Fruit fly (Drosophila melanogaster) whole organism, wandering third instar larva: ENCODE measurements around the gene Trmt6.

Source experiments
- Abd-B ChIP-seq: fragments of >200 bp; optimal IDR thresholded peaks from 2 replicates; lab custom pipeline; 2017; ENCODE audit warnings: missing biosample characterization, missing genetic modification characterization
- CG9705 ChIP-seq: fragments of 200-800 bp; sonication (Bioruptor generic); optimal IDR thresholded peaks from 2 replicates; lab custom pipeline; 2018; ENCODE audit warnings: missing biosample characterization, mild to moderate bottlenecking, missing genetic modification characterization
- CrebA ChIP-seq: fragments of 200-800 bp; sonication (Bioruptor generic); optimal IDR thresholded peaks from 2 replicates; lab custom pipeline; 2016; ENCODE audit warnings: missing biosample characterization, mild to moderate bottlenecking, missing genetic modification characterization, borderline replicate concordance
- Dfd ChIP-seq: fragments of >200 bp; optimal IDR thresholded peaks from 2 replicates; lab custom pipeline; 2017; ENCODE audit warnings: missing biosample characterization, missing genetic modification characterization
- Dif ChIP-seq: fragments of 200-275, 200-300 bp; sonication (Bioruptor generic); optimal IDR thresholded peaks from 2 replicates; lab custom pipeline; 2018; ENCODE audit warnings: missing biosample characterization, missing genetic modification characterization; ENCODE audit not compliant: partially characterized antibody
- HLH106 ChIP-seq: fragments of 200-800 bp; optimal IDR thresholded peaks from 3 replicates; lab custom pipeline; 2019; ENCODE audit warnings: missing biosample characterization, mild to moderate bottlenecking, missing genetic modification characterization, moderate library complexity
- Hnf4 ChIP-seq: fragments of 200-800 bp; sonication (Bioruptor generic); optimal IDR thresholded peaks from 2 replicates; lab custom pipeline; 2016; ENCODE audit warnings: missing biosample characterization, mild to moderate bottlenecking, missing genetic modification characterization
- Hr78 ChIP-seq: fragments of >200 bp; optimal IDR thresholded peaks from 2 replicates; lab custom pipeline; 2017; ENCODE audit warnings: missing biosample characterization, missing genetic modification characterization
- Hr83 ChIP-seq: fragments of 200-300 bp; sonication (Bioruptor generic); optimal IDR thresholded peaks from 2 replicates; lab custom pipeline; 2016; ENCODE audit warnings: missing biosample characterization, mild to moderate bottlenecking, missing genetic modification characterization, moderate library complexity; ENCODE audit not compliant: poor library complexity, severe bottlenecking
- Mio ChIP-seq: sonication (Bioruptor generic); optimal IDR thresholded peaks from 2 replicates; lab custom pipeline; 2016; ENCODE audit warnings: missing biosample characterization, missing genetic modification characterization
- Myc ChIP-seq: fragments of >200 bp; optimal IDR thresholded peaks from 2 replicates; lab custom pipeline; 2017
- N ChIP-seq: fragments of >200 bp; optimal IDR thresholded peaks from 2 replicates; lab custom pipeline; 2018; ENCODE audit warnings: missing biosample characterization, missing external identifiers, missing genetic modification characterization
- OdsH ChIP-seq: fragments of 200-800 bp; sonication (Bioruptor generic); optimal IDR thresholded peaks from 2 replicates; lab custom pipeline; 2016; ENCODE audit warnings: missing biosample characterization, mild to moderate bottlenecking, missing genetic modification characterization
- Rel ChIP-seq, 2 experiments: fragments of 200-800 bp; sonication (Bioruptor generic) in 1 of 2; optimal IDR thresholded peaks; 2 replicates in 1 of 2; 3 replicates in 1 of 2; lab custom pipeline; 2016 to 2019; ENCODE audit warnings: mild to moderate bottlenecking in 2 of 2, missing biosample characterization in 2 of 2, missing genetic modification characterization in 2 of 2, moderate library complexity in 1 of 2
- Sp1 ChIP-seq: fragments of 200-800 bp; sonication (Bioruptor generic); optimal IDR thresholded peaks from 3 replicates; lab custom pipeline; 2019; ENCODE audit warnings: missing biosample characterization, mild to moderate bottlenecking, missing genetic modification characterization, moderate library complexity
- Vsx2 ChIP-seq: fragments of 200-300, 225-300 bp; sonication (Bioruptor generic); optimal IDR thresholded peaks from 2 replicates; lab custom pipeline; 2018; ENCODE audit warnings: missing biosample characterization, missing genetic modification characterization; ENCODE audit not compliant: partially characterized antibody
- br ChIP-seq: fragments of 200-800 bp; sonication (Bioruptor generic); optimal IDR thresholded peaks from 2 replicates; lab custom pipeline; 2016; ENCODE audit warnings: missing biosample characterization, missing genetic modification characterization
- brk ChIP-seq: fragments of 200-800 bp; sonication (Bioruptor generic); optimal IDR thresholded peaks from 2 replicates; lab custom pipeline; 2016; ENCODE audit warnings: missing biosample characterization, mild to moderate bottlenecking, missing genetic modification characterization
- dmrt93B ChIP-seq: fragments of 200-800 bp; sonication (Bioruptor generic); optimal IDR thresholded peaks from 2 replicates; lab custom pipeline; 2018; ENCODE audit warnings: missing biosample characterization, mild to moderate bottlenecking, missing genetic modification characterization
- dsf ChIP-seq: sonication (Bioruptor generic); optimal IDR thresholded peaks from 2 replicates; lab custom pipeline; 2016; ENCODE audit warnings: missing biosample characterization, missing genetic modification characterization, borderline replicate concordance
- ey ChIP-seq: fragments of 200-800 bp; sonication (Bioruptor generic); optimal IDR thresholded peaks from 2 replicates; lab custom pipeline; 2016; ENCODE audit warnings: missing biosample characterization, missing genetic modification characterization
- foxo ChIP-seq, 2 experiments: fragments of 200-800 bp; sonication (Bioruptor generic); optimal IDR thresholded peaks; 2 replicates in 1 of 2; 3 replicates in 1 of 2; lab custom pipeline; 2016 to 2017; ENCODE audit warnings: missing biosample characterization in 2 of 2, missing genetic modification characterization in 2 of 2
- fru ChIP-seq: fragments of 200-800 bp; sonication (Bioruptor generic); optimal IDR thresholded peaks from 3 replicates; lab custom pipeline; 2016; ENCODE audit warnings: missing biosample characterization, mild to moderate bottlenecking, missing genetic modification characterization
- h ChIP-seq: fragments of 200-800 bp; sonication (Bioruptor generic); optimal IDR thresholded peaks from 3 replicates; lab custom pipeline; 2016; ENCODE audit warnings: missing biosample characterization, mild to moderate bottlenecking, missing genetic modification characterization
- jim ChIP-seq: fragments of 175-275, 200-325 bp; sonication (Bioruptor generic); optimal IDR thresholded peaks from 2 replicates; lab custom pipeline; 2016; ENCODE audit warnings: missing biosample characterization, mild to moderate bottlenecking, missing genetic modification characterization
- lola ChIP-seq: fragments of >200 bp; optimal IDR thresholded peaks from 2 replicates; lab custom pipeline; 2017; ENCODE audit warnings: missing biosample characterization, missing genetic modification characterization
- pan ChIP-seq: fragments of >200 bp; optimal IDR thresholded peaks from 2 replicates; lab custom pipeline; 2017
- psq ChIP-seq: fragments of 200-800 bp; sonication (Bioruptor generic); optimal IDR thresholded peaks from 3 replicates; lab custom pipeline; 2017; ENCODE audit warnings: missing biosample characterization, mild to moderate bottlenecking, missing genetic modification characterization, moderate library complexity
- rgr ChIP-seq: fragments of 200-800 bp; sonication (Bioruptor generic); optimal IDR thresholded peaks from 3 replicates; lab custom pipeline; 2016; ENCODE audit warnings: missing biosample characterization, mild to moderate bottlenecking, missing genetic modification characterization
- sage ChIP-seq: fragments of 200-800 bp; sonication (Bioruptor generic); optimal IDR thresholded peaks from 2 replicates; lab custom pipeline; 2016; ENCODE audit warnings: missing biosample characterization, mild to moderate bottlenecking, missing genetic modification characterization
- tai ChIP-seq: sonication (Bioruptor generic); optimal IDR thresholded peaks from 2 replicates; lab custom pipeline; 2016; ENCODE audit warnings: missing biosample characterization, missing genetic modification characterization
- usp ChIP-seq: fragments of >200 bp; optimal IDR thresholded peaks from 2 replicates; lab custom pipeline; 2017; ENCODE audit warnings: missing biosample characterization, missing genetic modification characterization
- woc ChIP-seq: sonication (Bioruptor generic); optimal IDR thresholded peaks from 2 replicates; lab custom pipeline; 2016; ENCODE audit warnings: missing biosample characterization, mild to moderate bottlenecking, missing genetic modification characterization

Trmt6 gene

DNA sequence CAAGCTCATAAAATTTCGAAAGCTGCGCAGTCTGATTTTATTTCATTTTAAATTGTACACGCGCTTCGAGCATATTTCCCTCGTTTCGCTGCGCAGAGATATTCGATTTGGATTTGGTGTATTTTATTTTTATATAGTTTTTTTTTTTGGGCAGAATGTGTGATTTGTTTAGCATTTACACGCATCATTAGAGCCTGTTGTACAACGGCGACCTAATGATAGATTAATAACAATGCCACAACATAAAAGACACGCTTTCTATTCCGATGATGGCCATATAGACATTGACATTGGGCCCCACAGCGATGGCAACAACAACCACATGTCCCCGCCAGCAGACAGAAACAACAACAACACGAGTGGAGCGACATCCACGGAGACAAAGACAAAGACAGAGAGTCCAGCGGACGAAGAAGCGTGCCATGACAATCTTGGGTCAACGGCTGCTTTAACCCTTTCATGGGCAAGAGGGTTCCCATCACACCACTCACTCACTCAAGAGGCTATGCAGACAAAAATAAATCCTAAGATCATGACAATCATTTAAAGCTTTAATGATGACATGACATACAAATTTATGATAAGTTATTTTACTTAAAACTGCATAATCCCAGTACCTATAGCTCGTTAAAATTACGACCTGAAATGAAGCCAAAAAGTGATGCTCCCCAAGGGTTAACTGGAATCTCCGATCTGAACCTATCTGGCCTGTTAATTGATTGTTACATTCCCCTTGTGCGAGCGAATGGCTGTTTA, 8.9 kb downstream of the Trmt6 start:
- no peak for TF ChIP-seq Sp1 (GFP tag; lab: Kevin White, UChicago)

- TF ChIP-seq CG9705 (GFP tag; lab: Kevin White, UChicago), result no peak
- TF ChIP-seq Rel (GFP tag; optimal IDR thresholded peaks at IDR 0.05; lab: Kevin White, UChicago), result no peak
- no peak for TF ChIP-seq Rel (tag; optimal IDR thresholded peaks at IDR 0.05; lab: Kevin White, UChicago)
- TF ChIP-seq jim (GFP tag; lab: Kevin White, UChicago), result no peak
- no peak for TF ChIP-seq ey (GFP tag; lab: Kevin White, UChicago)
- no peak for TF ChIP-seq sage
- TF ChIP-seq Mio (GFP tag; lab: Kevin White, UChicago), result no peak
- no peak for TF ChIP-seq Dif
- TF ChIP-seq Abd-B, result no peak
- no peak for TF ChIP-seq Hr78 (GFP tag; lab: Kevin White, UChicago)
- TF ChIP-seq Sp1 (GFP tag; lab: Kevin White, UChicago), result no peak
- TF ChIP-seq HLH106, result no peak
- no peak for TF ChIP-seq foxo (GFP tag; optimal IDR thresholded peaks at IDR 0.05; lab: Kevin White, UChicago)
- no peak for TF ChIP-seq CrebA
- TF ChIP-seq dsf (GFP tag; lab: Kevin White, UChicago), result no peak
Measured at dm6 chr2L:6552345-6552744, 9.7 kb downstream of the Trmt6 start.

- no peak for TF ChIP-seq Hr78 (GFP tag; lab: Kevin White, UChicago)
- TF ChIP-seq h (GFP tag; lab: Kevin White, UChicago), result peak; percentile 52
- TF ChIP-seq usp (GFP tag; lab: Kevin White, UChicago), result no peak
- peak; percentile 27 for TF ChIP-seq OdsH (GFP tag; lab: Kevin White, UChicago)
- peak; percentile 21 for TF ChIP-seq dmrt93B (GFP tag; lab: Kevin White, UChicago)
- TF ChIP-seq fru, result peak; percentile 45
- no peak for TF ChIP-seq tai (GFP tag; lab: Kevin White, UChicago)
- TF ChIP-seq CG9705 (GFP tag; lab: Kevin White, UChicago), result no peak
- peak; percentile 1 for TF ChIP-seq sage
- no peak for TF ChIP-seq ey (GFP tag; lab: Kevin White, UChicago)
- peak; percentile 59 for TF ChIP-seq HLH106
- TF ChIP-seq rgr (GFP tag; lab: Kevin White, UChicago), result peak; percentile 36
Measured at dm6 chr2L:6551452-6551851, 10.6 kb downstream of the Trmt6 start.

DNA sequence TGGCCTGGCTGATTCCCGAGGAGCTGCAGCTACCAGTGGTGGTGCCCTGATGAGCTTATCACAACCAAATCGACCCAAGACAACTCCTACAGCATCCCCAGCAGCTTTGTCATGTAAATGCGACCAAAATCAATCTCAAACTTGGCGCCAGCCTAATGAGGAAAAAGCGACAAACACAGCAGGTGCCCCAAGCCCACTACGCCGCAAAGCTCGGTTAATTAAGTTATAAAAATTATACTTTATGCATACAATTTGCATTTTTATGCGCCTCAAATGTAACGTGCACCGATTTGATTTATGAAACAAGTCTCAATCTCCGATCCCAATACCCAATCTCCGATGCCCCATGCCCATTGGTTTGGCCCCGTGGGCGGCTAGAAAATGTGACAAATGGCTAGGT, 11.3 kb downstream of the Trmt6 start:
- no peak for TF ChIP-seq HLH106
- no peak for TF ChIP-seq pan (lab: Kevin White, UChicago)
- no peak for TF ChIP-seq brk (GFP tag; lab: Kevin White, UChicago)
- no peak for TF ChIP-seq Hnf4 (GFP tag; lab: Kevin White, UChicago)
- no peak for TF ChIP-seq dmrt93B (GFP tag; lab: Kevin White, UChicago)
- TF ChIP-seq Dfd, result no peak
- TF ChIP-seq Vsx2 (GFP tag; lab: Kevin White, UChicago), result no peak
- TF ChIP-seq CG9705 (GFP tag; lab: Kevin White, UChicago), result no peak
- TF ChIP-seq CrebA, result no peak
- no peak for TF ChIP-seq fru
- TF ChIP-seq usp (GFP tag; lab: Kevin White, UChicago), result no peak
- TF ChIP-seq Hr78 (GFP tag; lab: Kevin White, UChicago), result no peak
- TF ChIP-seq psq (GFP tag; lab: Kevin White, UChicago), result no peak
- no peak for TF ChIP-seq br (GFP tag; lab: Kevin White, UChicago)

DNA sequence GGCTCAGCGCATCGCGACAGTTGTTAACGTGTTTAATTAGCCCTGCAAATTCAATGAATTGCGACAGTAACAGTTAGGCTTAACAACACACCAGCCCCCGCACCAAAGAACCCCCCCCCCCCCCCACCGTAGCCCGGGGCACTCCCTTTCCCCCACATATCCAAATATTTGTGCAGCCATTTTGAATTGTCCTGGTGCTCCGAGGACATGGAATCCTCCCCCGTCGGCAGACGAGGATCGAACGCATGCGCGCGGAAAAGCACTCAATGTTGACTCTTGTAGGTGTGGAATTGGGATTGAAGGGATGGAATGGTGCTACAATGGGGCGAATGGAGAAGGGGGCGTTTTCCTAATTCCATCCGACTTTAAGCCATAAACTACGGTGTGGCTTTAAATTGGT, 14.1 kb downstream of the Trmt6 start:
- TF ChIP-seq fru (no peak), Myc (no peak)
- TF ChIP-seq, all 38 proteins: peak for 0

dm6 chr2L:6546883-6547471, 15.1 kb downstream of the Trmt6 start, which contains the start of gene eya:
TSS of gene eya (minus strand) at chr2L:6546976.
- TF ChIP-seq N, result no peak
- TF ChIP-seq Myc, result no peak
- TF ChIP-seq CrebA, result no peak
- no peak for TF ChIP-seq Dfd
- no peak for TF ChIP-seq Vsx2 (GFP tag; lab: Kevin White, UChicago)
- TF ChIP-seq Dif, result no peak
- TF ChIP-seq Hr83, result no peak
- TF ChIP-seq Hr78 (GFP tag; lab: Kevin White, UChicago), result no peak
- TF ChIP-seq woc (GFP tag; lab: Kevin White, UChicago), result no peak
- TF ChIP-seq ey (GFP tag; lab: Kevin White, UChicago), result no peak
- TF ChIP-seq tai (GFP tag; lab: Kevin White, UChicago), result no peak
- no peak for TF ChIP-seq dmrt93B (GFP tag; lab: Kevin White, UChicago)
- TF ChIP-seq Hnf4 (GFP tag; lab: Kevin White, UChicago), result no peak
- no peak for TF ChIP-seq Abd-B
- TF ChIP-seq lola (GFP tag; lab: Kevin White, UChicago), result no peak
- TF ChIP-seq sage, result no peak
- TF ChIP-seq, all 38 proteins: peak for 0
